Worm (Caenorhabditis elegans): ENCODE data around the gene C16C8.12.
"Not testable (repeated sequence)": the region's sequence is repeated elsewhere in the genome, so short reads cannot be mapped to it uniquely, and the experiment has no call there.

Gene C16C8.12

ce11 chrII:3482231-3482630 is 29.7 kb downstream of the C16C8.12 start, which contains the start of gene smu-2:
smu-2 (plus strand) TSS chrII:3482408.
- TF ChIP-seq ces-1 (GFP tag; optimal IDR thresholded peaks at IDR 0.05) (peak; percentile 97), ceh-43 (GFP tag; optimal IDR thresholded peaks at IDR 0.05) (peak; percentile 7), lsy-2 (tag; optimal IDR thresholded peaks at IDR 0.05) (peak; percentile 39), mls-2 (tag; optimal IDR thresholded peaks at IDR 0.05) (no peak), lin-32 (GFP tag; optimal IDR thresholded peaks at IDR 0.05) (peak; percentile 16), mep-1 (tag; optimal IDR thresholded peaks at IDR 0.05) (peak; percentile 49), ztf-11 (tag; optimal IDR thresholded peaks at IDR 0.05) (no peak), sptf-1 (tag; optimal IDR thresholded peaks at IDR 0.05) (peak; percentile 75), mab-5 (tag; optimal IDR thresholded peaks at IDR 0.05) (peak; percentile 55), cnd-1 (tag; optimal IDR thresholded peaks at IDR 0.05) (peak; percentile 20), flh-1 (GFP tag; optimal IDR thresholded peaks at IDR 0.05) (no peak)

DNA sequence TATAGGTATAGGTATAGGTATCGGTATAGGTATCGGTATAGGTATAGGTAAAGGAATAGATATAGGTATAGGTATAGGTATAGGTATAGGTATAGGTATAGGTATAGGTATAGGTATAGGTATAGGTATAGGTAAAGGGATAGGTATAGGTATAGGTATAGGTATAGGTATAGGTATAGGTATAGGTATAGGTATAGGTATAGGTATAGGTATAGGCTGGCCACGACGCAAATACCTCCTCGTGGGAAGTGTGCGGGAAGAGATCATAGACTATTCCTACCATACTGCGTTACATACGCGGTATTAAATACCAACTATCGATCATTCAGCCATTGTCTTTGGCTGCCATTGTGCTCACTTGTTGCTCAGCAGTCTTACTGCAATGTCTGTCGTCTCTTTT is 38.3 kb downstream of the C16C8.12 start, which contains the start of gene fbxb-112:
fbxb-112 (plus strand) TSS at position 301 of the 400 bp plus-strand sequence.
- not testable (repeated sequence) for TF ChIP-seq unc-62 (GFP tag; optimal IDR thresholded peaks at IDR 0.05); drap-1 (GFP tag; optimal IDR thresholded peaks at IDR 0.05); elt-3 (tag; optimal IDR thresholded peaks at IDR 0.05)

DNA sequence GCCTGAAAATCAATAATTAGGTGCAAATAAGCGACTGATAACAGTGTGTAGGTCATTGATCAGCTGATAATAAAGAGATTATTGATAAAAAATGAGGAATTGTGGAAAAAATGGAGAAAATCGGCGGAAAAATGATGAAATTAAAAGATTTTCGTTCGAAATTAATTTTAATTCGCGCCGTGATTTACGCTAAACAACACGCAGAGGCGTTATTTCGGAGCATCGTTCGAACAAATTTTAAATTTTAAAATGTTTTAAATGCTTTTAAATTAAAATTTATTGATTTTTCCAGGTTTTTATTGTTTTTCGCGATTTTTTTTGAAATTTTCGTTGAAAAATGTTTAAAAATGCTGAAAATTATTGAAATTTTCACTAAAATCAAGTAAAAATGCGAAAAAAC is 46.9 kb downstream of the C16C8.12 start, which contains the start of gene Y49F6B.9:
Y49F6B.9 (minus strand) TSS at position 2 of the 400 bp plus-strand sequence.
- TF ChIP-seq mls-2 (tag; optimal IDR thresholded peaks at IDR 0.05): no peak
- no peak for TF ChIP-seq lin-32 (GFP tag; optimal IDR thresholded peaks at IDR 0.05)
- no peak for TF ChIP-seq nhr-76 (tag; optimal IDR thresholded peaks at IDR 0.05)

DNA sequence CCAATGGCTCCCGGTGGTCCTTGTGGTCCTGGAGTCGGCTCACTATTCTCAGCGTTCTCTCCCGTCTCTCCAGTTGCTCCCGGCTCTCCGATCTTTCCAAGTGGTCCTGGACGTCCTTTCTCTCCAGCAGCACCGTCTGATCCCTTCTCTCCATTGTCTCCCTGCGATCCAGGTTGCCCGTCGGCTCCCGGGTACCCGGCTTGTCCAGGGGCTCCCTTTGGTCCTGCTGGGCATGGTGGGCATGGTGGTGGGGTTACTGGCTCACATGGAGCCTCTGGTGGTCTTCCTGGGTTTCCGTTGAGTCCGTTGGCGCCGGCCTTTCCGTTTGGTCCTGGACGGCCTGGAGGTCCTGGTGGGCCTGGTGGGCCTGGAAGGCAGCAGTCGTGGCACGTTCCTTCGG is 47.9 kb downstream of the C16C8.12 start:
- no peak for TF ChIP-seq pha-4 (tag; optimal IDR thresholded peaks at IDR 0.05)
- no peak for TF ChIP-seq snpc-4 (tag; optimal IDR thresholded peaks at IDR 0.05)
- no peak for TF ChIP-seq nhr-12 (tag; optimal IDR thresholded peaks at IDR 0.05)
- no peak for TF ChIP-seq ceh-43 (GFP tag; optimal IDR thresholded peaks at IDR 0.05)
- TF ChIP-seq ham-2 (GFP tag; optimal IDR thresholded peaks at IDR 0.05): no peak
- no peak for TF ChIP-seq ztf-11 (tag; optimal IDR thresholded peaks at IDR 0.05)
- TF ChIP-seq nhr-2 (tag; optimal IDR thresholded peaks at IDR 0.05): no peak
- TF ChIP-seq zip-8 (tag; optimal IDR thresholded peaks at IDR 0.05): no peak
- no peak for TF ChIP-seq nhr-237 (tag; optimal IDR thresholded peaks at IDR 0.05)
- TF ChIP-seq mep-1 (tag; optimal IDR thresholded peaks at IDR 0.05): no peak
- no peak for TF ChIP-seq ceh-39 (tag; optimal IDR thresholded peaks at IDR 0.05)
- TF ChIP-seq sem-2 (GFP tag; optimal IDR thresholded peaks at IDR 0.05): no peak
- no peak for TF ChIP-seq nhr-76 (tag; optimal IDR thresholded peaks at IDR 0.05)
- no peak for TF ChIP-seq blmp-1 (tag; optimal IDR thresholded peaks at IDR 0.05)
- TF ChIP-seq bed-3 (GFP tag; optimal IDR thresholded peaks at IDR 0.05): no peak

ce11 chrII:3502011-3502410 is 49.5 kb downstream of the C16C8.12 start:
- TF ChIP-seq mep-1 (tag; optimal IDR thresholded peaks at IDR 0.05) (no peak), drap-1 (GFP tag; optimal IDR thresholded peaks at IDR 0.05) (no peak), bed-3 (GFP tag; optimal IDR thresholded peaks at IDR 0.05) (no peak), unc-62 (GFP tag; optimal IDR thresholded peaks at IDR 0.05) (no peak), sem-2 (GFP tag; optimal IDR thresholded peaks at IDR 0.05) (no peak), ceh-83 (GFP tag; optimal IDR thresholded peaks at IDR 0.05) (no peak), mab-5 (tag; optimal IDR thresholded peaks at IDR 0.05) (no peak), unc-120 (tag; optimal IDR thresholded peaks at IDR 0.05; ENCODE audit: poor library complexity, severe bottlenecking) (no peak), M03D4.4 (tag; optimal IDR thresholded peaks at IDR 0.05) (no peak)

- peak; percentile 48 for TF ChIP-seq cnd-1 (tag; optimal IDR thresholded peaks at IDR 0.05)
- TF ChIP-seq ztf-11 (tag; optimal IDR thresholded peaks at IDR 0.05): no peak
- TF ChIP-seq M03D4.4 (tag; optimal IDR thresholded peaks at IDR 0.05): no peak
- TF ChIP-seq lin-32 (GFP tag; optimal IDR thresholded peaks at IDR 0.05): no peak
- peak; percentile 21 for TF ChIP-seq tbx-8 (GFP tag; optimal IDR thresholded peaks at IDR 0.05)
- peak; percentile 99 for TF ChIP-seq ces-1 (GFP tag; optimal IDR thresholded peaks at IDR 0.05)
- peak; percentile 65 for TF ChIP-seq mab-5 (tag; optimal IDR thresholded peaks at IDR 0.05)
- no peak for TF ChIP-seq nhr-12 (tag; optimal IDR thresholded peaks at IDR 0.05)
- TF ChIP-seq blmp-1 (tag; optimal IDR thresholded peaks at IDR 0.05): no peak
- peak; percentile 5 for TF ChIP-seq ceh-39 (tag; optimal IDR thresholded peaks at IDR 0.05)
- TF ChIP-seq ceh-43 (GFP tag; optimal IDR thresholded peaks at IDR 0.05): peak; percentile 5
- no peak for TF ChIP-seq elt-1 (tag; optimal IDR thresholded peaks at IDR 0.05; ENCODE audit: borderline replicate concordance, insufficient read depth)
- peak; percentile 25 for TF ChIP-seq unc-120 (tag; optimal IDR thresholded peaks at IDR 0.05; ENCODE audit: poor library complexity, severe bottlenecking)
- TF ChIP-seq elt-3 (tag; optimal IDR thresholded peaks at IDR 0.05): no peak
- peak; percentile 73 for TF ChIP-seq lin-13 (tag; optimal IDR thresholded peaks at IDR 0.05)
- no peak for TF ChIP-seq nhr-28 (tag; optimal IDR thresholded peaks at IDR 0.05)
- TF ChIP-seq pha-4 (tag; optimal IDR thresholded peaks at IDR 0.05): peak; percentile 46
- TF ChIP-seq ceh-83 (GFP tag; optimal IDR thresholded peaks at IDR 0.05): no peak
- TF ChIP-seq mep-1 (tag; optimal IDR thresholded peaks at IDR 0.05): peak; percentile 58
- TF ChIP-seq mls-2 (tag; optimal IDR thresholded peaks at IDR 0.05): peak; percentile 53
- TF ChIP-seq lsy-2 (tag; optimal IDR thresholded peaks at IDR 0.05): peak; percentile 51
- no peak for TF ChIP-seq unc-39 (tag; optimal IDR thresholded peaks at IDR 0.05)
- peak; percentile 68 for TF ChIP-seq sptf-1 (tag; optimal IDR thresholded peaks at IDR 0.05)
- peak; percentile 9 for TF ChIP-seq bed-3 (GFP tag; optimal IDR thresholded peaks at IDR 0.05)
- peak; percentile 46 for TF ChIP-seq nhr-237 (tag; optimal IDR thresholded peaks at IDR 0.05)
These were observed 50.2 kb downstream of the C16C8.12 start, which contains the start of the genes col-71 and Y49F6B.2 for ce11 chrII:3502520-3503323. col-71 (minus strand) TSS chrII:3502570. Y49F6B.2 (plus strand) TSS chrII:3502968.

Data from whole organism, mixed stage, embryonic.